Fruit fly (Drosophila melanogaster): ENCODE results near the gene CG34241.
A peak's percentile ranks its signal among the peaks of the same experiment; 100 is the strongest.

The CG34241 gene

dm6 chr3L:12136630-12137029 is 8.9 kb downstream of the CG34241 start, which contains the start of the genes CG5645 and Atg12 (continued):
- no peak for TF ChIP-seq CG11696 (GFP tag; IDR thresholded peaks at IDR 0.05)
- TF ChIP-seq sna (GFP tag; IDR thresholded peaks at IDR 0.05; ENCODE audit: partially characterized antibody) = peak; percentile 93
- 0 out of 3 replicates have a peak, but pooled peaks have one; percentile 36 for TF ChIP-seq CG7963 (GFP tag; IDR thresholded peaks at IDR 0.05; ENCODE audit: partially characterized antibody)
- TF ChIP-seq sens (GFP tag) = peak; percentile 78
- peak; percentile 44 for TF ChIP-seq Hmr (GFP tag; optimal IDR thresholded peaks at IDR 0.05)
- no peak for TF ChIP-seq kni (GFP tag; optimal IDR thresholded peaks at IDR 0.05)
- TF ChIP-seq slbo (GFP tag; IDR thresholded peaks at IDR 0.05) = peak; percentile 78
- peak; percentile 16 for TF ChIP-seq vfl (GFP tag; optimal IDR thresholded peaks at IDR 0.05)
- no peak for TF ChIP-seq odd (GFP tag; optimal IDR thresholded peaks at IDR 0.05)
- no peak for TF ChIP-seq Ets65A (GFP tag)
- TF ChIP-seq Nf-YC (tag; optimal IDR thresholded peaks at IDR 0.05) = peak; percentile 59
- TF ChIP-seq Ptx1 (GFP tag; IDR thresholded peaks at IDR 0.05) = peak; percentile 73
- TF ChIP-seq CG6854 (GFP tag; optimal IDR thresholded peaks at IDR 0.05) = no peak
- TF ChIP-seq Doc2 (GFP tag; IDR thresholded peaks at IDR 0.05) = no peak
- TF ChIP-seq Xrp1 (GFP tag; IDR thresholded peaks at IDR 0.05) = peak; percentile 69
- no peak for TF ChIP-seq Spps (tag; optimal IDR thresholded peaks at IDR 0.05)
- TF ChIP-seq CG11456 (GFP tag; IDR thresholded peaks at IDR 0.05) = no peak
- TF ChIP-seq so (GFP tag; IDR thresholded peaks at IDR 0.05) = no peak
- TF ChIP-seq zf30C (GFP tag; optimal IDR thresholded peaks at IDR 0.05) = no peak
- peak; percentile 49 for TF ChIP-seq CG4328 (GFP tag; optimal IDR thresholded peaks at IDR 0.05)
- TF ChIP-seq CG9437 (GFP tag; optimal IDR thresholded peaks at IDR 0.05) = no peak
- TF ChIP-seq nom (GFP tag; optimal IDR thresholded peaks at IDR 0.05) = peak; percentile 21
- peak; percentile 71 for TF ChIP-seq bbx (GFP tag; IDR thresholded peaks at IDR 0.05; ENCODE audit: partially characterized antibody)
- TF ChIP-seq CG8924 (tag; optimal IDR thresholded peaks at IDR 0.05) = peak; percentile 61
- no peak for TF ChIP-seq TFAM (GFP tag; optimal IDR thresholded peaks at IDR 0.05)
- no peak for TF ChIP-seq pros (GFP tag; optimal IDR thresholded peaks at IDR 0.05)
- TF ChIP-seq CG9797 (GFP tag; optimal IDR thresholded peaks at IDR 0.05) = no peak
- no peak for TF ChIP-seq abd-A (tag; optimal IDR thresholded peaks at IDR 0.05)
- TF ChIP-seq CG3995 (GFP tag; optimal IDR thresholded peaks at IDR 0.05) = peak; percentile 81
- no peak for TF ChIP-seq tx (GFP tag; optimal IDR thresholded peaks at IDR 0.05)
- peak; percentile 10 for TF ChIP-seq CG10147 (GFP tag; optimal IDR thresholded peaks at IDR 0.05)
- peak; percentile 66; the same call in 2 of the 3 replicates for TF ChIP-seq HLH4C (GFP tag; IDR thresholded peaks at IDR 0.05; ENCODE audit: partially characterized antibody)
- peak; percentile 89 for TF ChIP-seq Scr (GFP tag; IDR thresholded peaks at IDR 0.05; ENCODE audit: partially characterized antibody)
- TF ChIP-seq Oli (tag; optimal IDR thresholded peaks at IDR 0.05) = no peak
- 0 out of 2 replicates have a peak, but pooled peaks have one; percentile 2 for TF ChIP-seq Ravus (GFP tag; IDR thresholded peaks at IDR 0.05)
- peak; percentile 65 for TF ChIP-seq kay (GFP tag; optimal IDR thresholded peaks at IDR 0.05)
- peak; percentile 16 for TF ChIP-seq CG15601 (tag; optimal IDR thresholded peaks at IDR 0.05)
- no peak for TF ChIP-seq ham (GFP tag; IDR thresholded peaks at IDR 0.05)
- peak; percentile 39 for TF ChIP-seq CG12104 (GFP tag; optimal IDR thresholded peaks at IDR 0.05)
- peak; percentile 85 for TF ChIP-seq Sry-δ (GFP tag; optimal IDR thresholded peaks at IDR 0.05)
- TF ChIP-seq dati (GFP tag; IDR thresholded peaks at IDR 0.05) = no peak
- TF ChIP-seq oc (tag; optimal IDR thresholded peaks at IDR 0.05) = no peak
- TF ChIP-seq CG10654 (GFP tag; optimal IDR thresholded peaks at IDR 0.05) = peak; percentile 41
- TF ChIP-seq ttk (GFP tag; IDR thresholded peaks at IDR 0.05) = 0 out of 2 replicates have a peak, but pooled peaks have one; percentile 10
- peak; percentile 26 for TF ChIP-seq zen (tag; optimal IDR thresholded peaks at IDR 0.05)
- TF ChIP-seq CG6689 (GFP tag; IDR thresholded peaks at IDR 0.05) = peak; percentile 34; the same call in 1 of the 2 replicates
- peak; percentile 54 for TF ChIP-seq corto (GFP tag; optimal IDR thresholded peaks at IDR 0.05)
- TF ChIP-seq Usf (GFP tag; optimal IDR thresholded peaks at IDR 0.05) = no peak
- no peak for TF ChIP-seq CG15479 (GFP tag; optimal IDR thresholded peaks at IDR 0.05)
- no peak for TF ChIP-seq eyg (GFP tag; optimal IDR thresholded peaks at IDR 0.05)
- TF ChIP-seq CG18764 (GFP tag; optimal IDR thresholded peaks at IDR 0.05) = peak; percentile 58
